Worm (Caenorhabditis elegans) whole organism, early embryonic: ENCODE data around the gene str-166.

Experiments used
- F13C5.2 ChIP-seq: sonication (generic microtip); optimal IDR thresholded peaks from 2 replicates; lab custom pipeline; 2017; ENCODE audit warnings: mild to moderate bottlenecking, missing genetic modification characterization, inconsistent platforms, missing compliant biosample characterization
- aly-1 ChIP-seq: sonication (generic microtip); optimal IDR thresholded peaks from 2 replicates; lab custom pipeline; 2016; ENCODE audit warnings: missing genetic modification characterization, missing compliant biosample characterization
- ama-1 ChIP-seq: fragments of 150-350 bp; optimal IDR thresholded peaks from 2 replicates; lab custom pipeline; 2014
- ceh-13 ChIP-seq: fragments of 200-800 bp; sonication (Bioruptor generic); optimal IDR thresholded peaks from 2 replicates; lab custom pipeline; 2018; ENCODE audit warnings: mild to moderate bottlenecking, missing genetic modification characterization, missing compliant biosample characterization
- ceh-36 ChIP-seq: sonication (generic microtip); optimal IDR thresholded peaks from 2 replicates; lab custom pipeline; 2016; ENCODE audit warnings: missing genetic modification characterization, inconsistent platforms, missing compliant biosample characterization
- ets-7 ChIP-seq: sonication (generic microtip); optimal IDR thresholded peaks from 2 replicates; lab custom pipeline; 2016; ENCODE audit warnings: missing genotype, missing genetic modification characterization, missing compliant biosample characterization
- flt-1 ChIP-seq: fragments of 200-800 bp; sonication (Bioruptor generic); IDR thresholded peaks from 2 replicates; pipeline ENCODE4 v1.3.6; 2022; ENCODE audit warnings: missing genetic modification characterization, missing compliant biosample characterization
- hmbx-1 ChIP-seq: sonication (generic microtip); optimal IDR thresholded peaks from 2 replicates; lab custom pipeline; 2016; ENCODE audit warnings: mild to moderate bottlenecking, missing genetic modification characterization, missing compliant biosample characterization
- hmg-4 ChIP-seq: fragments of 200-800 bp; sonication (Bioruptor generic); optimal IDR thresholded peaks from 2 replicates; lab custom pipeline; 2018; ENCODE audit warnings: mild to moderate bottlenecking, missing genetic modification characterization, missing compliant biosample characterization
- hnd-1 ChIP-seq: sonication (generic microtip); optimal IDR thresholded peaks from 2 replicates; lab custom pipeline; 2016; ENCODE audit warnings: missing genetic modification characterization, missing compliant biosample characterization
- pes-1 ChIP-seq: fragments of 200-800 bp; sonication (Bioruptor generic); IDR thresholded peaks from 2 replicates; pipeline ENCODE4 v1.3.6; 2022; ENCODE audit warnings: missing genetic modification reagents, missing genetic modification characterization, missing compliant biosample characterization
- tbx-11 ChIP-seq: fragments of 200-800 bp; sonication (Bioruptor generic); IDR thresholded peaks from 2 replicates; pipeline ENCODE4 v1.3.6; 2022; ENCODE audit warnings: missing genetic modification characterization, missing compliant biosample characterization
- tbx-37 ChIP-seq: fragments of 200-800 bp; sonication (Bioruptor generic); conservative IDR thresholded peaks from 2 replicates; pipeline ENCODE4 v1.3.6; 2022; ENCODE audit warnings: missing genetic modification reagents, missing genetic modification characterization, missing compliant biosample characterization

str-166 gene

DNA sequence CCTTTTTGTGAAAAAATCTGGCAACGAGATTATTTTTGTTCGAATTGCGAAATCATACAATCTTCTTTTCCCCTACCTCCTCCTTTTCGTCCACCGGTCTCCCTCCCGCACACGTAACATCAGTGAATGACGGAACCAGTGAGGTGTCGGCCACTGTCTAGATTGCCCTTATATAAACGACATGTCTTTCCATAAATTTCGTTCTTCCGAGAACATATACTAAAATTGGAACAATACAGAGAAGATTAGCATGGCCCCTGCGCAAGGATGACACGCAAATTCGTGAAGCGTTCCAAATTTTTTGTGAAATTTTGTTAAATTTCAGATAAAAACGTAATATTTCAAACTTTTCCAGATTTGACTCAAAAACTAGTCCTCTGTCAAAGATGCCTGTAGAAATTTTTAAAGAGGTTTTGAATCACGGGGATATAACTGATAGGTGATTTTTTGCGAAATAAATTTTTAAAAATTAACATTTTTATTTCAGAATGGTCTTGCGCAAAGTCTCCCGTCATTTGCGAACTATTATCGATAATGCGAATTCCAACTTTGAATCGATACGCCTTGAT, 46.8 kb downstream of the str-166 start:
- TF ChIP-seq tbx-11 (GFP tag; lab: Robert Waterston, UW) (0 out of 2 replicates have a peak, but pooled peaks have one; percentile 16), ceh-36 (tag; lab: Kevin White, UChicago) (no peak), flt-1 (GFP tag; lab: Robert Waterston, UW) (peak; percentile 39; the same call in 1 of the 2 replicates), aly-1 (tag; lab: Kevin White, UChicago) (no peak), ceh-13 (GFP tag; lab: Kevin White, UChicago) (peak; percentile 6), pes-1 (GFP tag; lab: Robert Waterston, UW) (peak; percentile 63; the same call in 1 of the 2 replicates)

DNA sequence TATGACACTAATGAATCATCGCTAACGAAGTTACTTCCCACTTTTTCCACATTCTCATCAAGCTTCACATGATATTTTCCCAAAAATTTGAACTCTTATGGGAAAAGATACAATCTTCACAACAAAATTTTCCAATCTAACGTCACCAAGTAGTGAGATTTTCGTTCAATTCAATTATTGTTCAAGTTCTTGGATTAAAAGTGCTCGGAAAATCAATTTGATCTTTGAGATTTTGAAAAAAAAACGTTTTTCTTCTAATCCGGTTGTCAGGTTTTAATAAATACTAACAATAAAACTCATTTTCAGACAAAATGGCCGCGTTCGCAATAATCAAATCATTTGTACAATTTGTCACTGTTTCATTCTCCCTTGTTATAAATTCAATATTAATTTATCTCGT, 50.0 kb downstream of the str-166 start, which contains the start of gene str-153:
TSS of gene str-153 (plus strand) at position 301 of the 400 bp plus-strand sequence.
- TF ChIP-seq flt-1 (GFP tag; lab: Robert Waterston, UW) (no peak), hmg-4 (GFP tag; lab: Kevin White, UChicago) (no peak), hnd-1 (tag; lab: Kevin White, UChicago) (no peak), ceh-36 (tag; lab: Kevin White, UChicago) (no peak), ceh-13 (GFP tag; lab: Kevin White, UChicago) (no peak), ets-7 (no peak), ama-1 (lab: Kevin White, UChicago) (no peak), F13C5.2 (tag; lab: Kevin White, UChicago) (no peak), hmbx-1 (no peak), pes-1 (GFP tag; lab: Robert Waterston, UW) (no peak), tbx-37 (GFP tag; lab: Robert Waterston, UW) (no peak)
